Worm (Caenorhabditis elegans): Measurements from ENCODE around the gene manf-1.
A peak's percentile ranks its signal among the peaks of the same experiment; 100 is the strongest.
"Not testable (repeated sequence)": the region's sequence is repeated elsewhere in the genome, so short reads cannot be mapped to it uniquely, and the experiment has no call there.

manf-1 gene

ce11 chrIV:2928409-2928808 lies at the start of gene manf-1:
manf-1 (minus strand) TSS chrIV:2928421.
- peak; percentile 71 for TF ChIP-seq W03F9.2 (tag; optimal IDR thresholded peaks at IDR 0.05)
- no peak for TF ChIP-seq him-1 (tag; optimal IDR thresholded peaks at IDR 0.05)

- TF ChIP-seq dao-5 (tag; optimal IDR thresholded peaks at IDR 0.05) (no peak), him-1 (tag; optimal IDR thresholded peaks at IDR 0.05) (no peak), W03F9.2 (tag; optimal IDR thresholded peaks at IDR 0.05) (no peak)
Measured at ce11 chrIV:2971060-2971459, 42.8 kb upstream of the manf-1 start.

- no peak for TF ChIP-seq dao-5 (tag; optimal IDR thresholded peaks at IDR 0.05)
- no peak for TF ChIP-seq W03F9.2 (tag; optimal IDR thresholded peaks at IDR 0.05)
- TF ChIP-seq him-1 (tag; optimal IDR thresholded peaks at IDR 0.05): no peak
Measured at ce11 chrIV:2969399-2969990, 41.3 kb upstream of the manf-1 start, which contains the start of gene Y54G2A.57. Y54G2A.57 (plus strand) TSS chrIV:2969940.

- TF ChIP-seq W03F9.2 (tag; optimal IDR thresholded peaks at IDR 0.05): no peak
- TF ChIP-seq him-1 (tag; optimal IDR thresholded peaks at IDR 0.05): no peak
- TF ChIP-seq dao-5 (tag; optimal IDR thresholded peaks at IDR 0.05): no peak
Measured at ce11 chrIV:2966884-2967283, 38.7 kb upstream of the manf-1 start.

DNA sequence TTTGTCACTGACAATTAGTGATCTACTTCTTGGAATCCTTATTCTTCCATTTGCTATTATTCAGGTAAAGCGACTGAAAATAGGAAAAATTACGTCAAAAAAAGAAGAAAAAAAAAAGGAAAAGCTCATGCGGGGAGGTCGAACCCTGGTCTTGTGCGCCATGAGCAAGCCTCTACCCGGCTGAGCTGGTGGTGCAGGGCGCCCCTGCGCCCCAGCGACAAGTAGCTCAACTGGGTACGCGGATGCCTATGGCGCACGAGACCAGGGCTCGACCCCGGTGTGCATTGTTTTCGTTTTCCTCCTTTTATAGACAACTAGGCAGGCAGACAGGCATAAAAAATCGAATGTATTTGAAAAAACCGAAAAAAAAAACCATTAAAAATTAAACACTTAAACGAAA lies 32.0 kb upstream of the manf-1 start:
- TF ChIP-seq W03F9.2 (tag; optimal IDR thresholded peaks at IDR 0.05): no peak
- no peak for TF ChIP-seq dao-5 (tag; optimal IDR thresholded peaks at IDR 0.05)
- TF ChIP-seq him-1 (tag; optimal IDR thresholded peaks at IDR 0.05): no peak

DNA sequence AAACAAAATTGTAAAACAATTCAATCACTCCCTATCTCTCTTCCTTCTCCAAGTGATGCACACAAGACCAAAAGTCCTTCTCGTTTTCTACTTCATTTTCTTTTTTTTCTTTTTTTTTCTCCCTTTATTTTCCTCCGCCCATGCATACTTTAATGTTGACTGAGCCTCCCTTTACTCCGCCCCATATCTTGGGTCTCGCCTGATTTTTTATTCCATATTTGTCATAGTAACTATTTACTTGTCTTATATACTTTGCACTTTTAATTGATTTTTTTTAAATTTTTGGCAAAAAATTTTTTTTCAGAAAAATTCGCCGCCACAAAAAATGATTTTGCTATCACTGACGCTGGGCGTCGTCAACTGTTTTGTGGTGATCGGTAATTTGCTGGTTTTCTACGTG lies 31.6 kb upstream of the manf-1 start, which contains the start of gene ser-6:
ser-6 (plus strand) TSS at position 301 of the 400 bp plus-strand sequence.
- TF ChIP-seq dao-5 (tag; optimal IDR thresholded peaks at IDR 0.05): no peak
- no peak for TF ChIP-seq him-1 (tag; optimal IDR thresholded peaks at IDR 0.05)
- no peak for TF ChIP-seq W03F9.2 (tag; optimal IDR thresholded peaks at IDR 0.05)

- TF ChIP-seq dao-5 (tag; optimal IDR thresholded peaks at IDR 0.05) (no peak), him-1 (tag; optimal IDR thresholded peaks at IDR 0.05) (no peak), W03F9.2 (tag; optimal IDR thresholded peaks at IDR 0.05) (no peak)
Measured at ce11 chrIV:2935194-2935593, 7.0 kb upstream of the manf-1 start.

- TF ChIP-seq W03F9.2 (tag; optimal IDR thresholded peaks at IDR 0.05) (no peak), dao-5 (tag; optimal IDR thresholded peaks at IDR 0.05) (no peak), him-1 (tag; optimal IDR thresholded peaks at IDR 0.05) (no peak)
Measured at ce11 chrIV:2931228-2931627, 3.0 kb upstream of the manf-1 start, which contains the start of gene samt-1. samt-1 (plus strand) TSS chrIV:2931403.

DNA sequence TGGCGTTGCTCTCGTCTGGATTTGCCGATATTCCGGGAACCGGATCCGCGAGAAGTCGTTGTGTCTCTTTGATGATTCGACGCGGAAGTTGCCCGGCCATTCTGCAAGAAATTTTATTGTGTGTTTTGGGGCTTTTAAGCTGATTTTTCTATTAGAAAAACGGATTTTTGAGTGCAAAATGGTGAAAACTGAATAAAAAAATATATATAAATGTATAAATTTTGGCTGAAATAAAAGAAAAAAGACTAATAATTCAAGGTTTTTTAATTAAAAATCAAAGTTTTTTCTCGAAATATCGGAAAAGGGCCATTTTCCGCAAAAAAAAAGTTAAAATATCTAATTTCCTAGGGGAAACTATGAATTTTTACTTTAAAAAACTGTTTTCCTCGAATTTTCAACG lies 2.6 kb downstream of the manf-1 start, which contains the start of gene ubc-13:
ubc-13 (minus strand) TSS at position 101 of the 400 bp plus-strand sequence.
- TF ChIP-seq dao-5 (tag; optimal IDR thresholded peaks at IDR 0.05) (no peak), W03F9.2 (tag; optimal IDR thresholded peaks at IDR 0.05) (no peak), him-1 (tag; optimal IDR thresholded peaks at IDR 0.05) (no peak)

DNA sequence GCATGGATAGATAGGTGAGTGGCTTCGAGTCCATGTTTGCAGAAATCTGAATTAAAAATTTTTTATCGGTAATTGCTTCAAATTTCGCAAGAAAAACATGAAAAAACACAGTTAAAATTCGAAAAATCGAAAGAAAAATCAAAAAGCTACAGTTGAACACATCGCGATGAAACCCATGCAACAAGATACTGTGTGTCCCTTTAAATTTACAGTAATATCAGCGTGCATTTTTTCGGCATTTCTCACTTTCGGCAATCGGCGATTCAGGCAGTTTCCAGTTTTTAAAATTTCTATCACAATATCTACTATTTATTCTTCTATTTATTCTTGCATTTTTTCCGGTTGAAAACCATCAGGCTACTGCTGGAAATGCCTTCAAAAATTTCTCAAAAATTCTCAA lies 6.0 kb downstream of the manf-1 start, which contains the start of gene fbxc-45:
fbxc-45 (minus strand) TSS at position 48 of the 400 bp plus-strand sequence.
- TF ChIP-seq dao-5 (tag; optimal IDR thresholded peaks at IDR 0.05) (no peak), W03F9.2 (tag; optimal IDR thresholded peaks at IDR 0.05) (no peak), him-1 (tag; optimal IDR thresholded peaks at IDR 0.05) (no peak)

DNA sequence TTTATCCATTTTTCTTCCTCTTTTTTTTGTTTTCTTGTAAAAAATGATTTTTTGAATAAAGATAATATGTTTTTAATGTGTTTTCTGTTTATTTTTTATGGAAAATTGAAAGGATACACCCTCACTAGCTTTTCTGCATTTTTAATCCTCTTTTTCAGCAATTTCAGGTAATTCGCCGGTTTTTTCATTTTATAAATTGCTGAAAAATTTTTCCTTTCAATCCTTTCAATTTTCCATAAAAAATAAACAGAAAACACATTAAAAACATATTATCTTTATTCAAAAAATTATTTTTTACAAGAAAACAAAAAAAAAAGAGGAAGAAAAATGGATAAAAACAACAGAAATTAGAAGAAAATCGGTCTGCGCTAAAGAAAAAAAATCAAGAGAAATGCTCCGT lies 10.5 kb downstream of the manf-1 start, which contains the start of gene Y54G2A.50:
Y54G2A.50 (plus strand) TSS at position 301 of the 400 bp plus-strand sequence.
- TF ChIP-seq dao-5, him-1, W03F9.2 (tag; optimal IDR thresholded peaks at IDR 0.05): not testable (repeated sequence)

ce11 chrIV:2916043-2916442 lies 12.2 kb downstream of the manf-1 start:
- TF ChIP-seq W03F9.2 (tag; optimal IDR thresholded peaks at IDR 0.05): no peak
- TF ChIP-seq him-1 (tag; optimal IDR thresholded peaks at IDR 0.05): no peak
- no peak for TF ChIP-seq dao-5 (tag; optimal IDR thresholded peaks at IDR 0.05)

ce11 chrIV:2914545-2914944 lies 13.7 kb downstream of the manf-1 start:
- TF ChIP-seq dao-5 (tag; optimal IDR thresholded peaks at IDR 0.05): no peak
- no peak for TF ChIP-seq him-1 (tag; optimal IDR thresholded peaks at IDR 0.05)
- TF ChIP-seq W03F9.2 (tag; optimal IDR thresholded peaks at IDR 0.05): no peak

DNA sequence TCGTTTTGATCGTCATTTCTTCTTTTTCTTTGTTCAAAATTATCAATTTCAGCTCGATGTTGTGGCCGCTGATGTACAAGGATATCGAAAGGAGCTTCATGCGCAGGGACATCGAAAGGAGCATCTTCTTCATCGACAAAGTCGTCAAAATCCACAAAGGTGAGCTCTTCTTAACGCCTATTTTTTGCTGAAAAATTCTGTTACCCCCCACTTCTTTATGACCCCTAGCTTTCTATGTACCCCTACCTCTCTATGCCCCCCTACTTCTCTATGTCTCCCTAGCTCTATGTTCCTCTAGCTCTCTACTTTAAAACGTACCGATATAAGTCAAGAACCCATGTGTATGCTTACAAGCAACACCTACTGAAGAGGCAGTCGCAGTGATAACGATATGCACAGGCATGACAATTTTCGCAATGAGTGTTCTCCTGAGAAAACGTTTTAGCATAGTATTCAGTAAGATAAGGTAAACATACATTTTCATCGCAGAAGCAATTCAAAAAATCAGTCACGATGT lies 30.5 kb downstream of the manf-1 start, which contains the start of gene Y54G2A.36:
Y54G2A.36 (plus strand) TSS at position 51 of the 517 bp plus-strand sequence.
- TF ChIP-seq W03F9.2 (tag; optimal IDR thresholded peaks at IDR 0.05): no peak
- no peak for TF ChIP-seq him-1 (tag; optimal IDR thresholded peaks at IDR 0.05)
- TF ChIP-seq dao-5 (tag; optimal IDR thresholded peaks at IDR 0.05): no peak
